Fruit fly (Drosophila melanogaster) whole organism, adult: ENCODE measurements around the gene Dscam3.

ENCODE experiments used
- CG14711 ChIP-seq: fragments of 200-800 bp; sonication (Bioruptor generic); optimal IDR thresholded peaks from 2 replicates; lab custom pipeline; 2018; ENCODE audit warnings: missing biosample characterization, mild to moderate bottlenecking, missing genetic modification characterization, moderate library complexity
- CG7101 ChIP-seq: fragments of 200-800 bp; sonication (Bioruptor generic); optimal IDR thresholded peaks from 2 replicates; lab custom pipeline; 2018; ENCODE audit warnings: missing biosample characterization, mild to moderate bottlenecking, missing genetic modification characterization, moderate library complexity
- cnc ChIP-seq, 2 experiments: fragments of >200 bp; optimal IDR thresholded peaks; 2 replicates each; lab custom pipeline; 2017
- pad ChIP-seq: fragments of 200-800 bp; sonication (Bioruptor generic); optimal IDR thresholded peaks from 3 replicates; lab custom pipeline; 2017; ENCODE audit warnings: missing biosample characterization, missing genetic modification characterization, mild to moderate bottlenecking, moderate library complexity, missing genetic modification reagents

- TF ChIP-seq pad (GFP tag; lab: Kevin White, UChicago) (peak; percentile 50), CG7101 (peak; percentile 41), CG14711 (tag; lab: Kevin White, UChicago) (no peak), cnc (optimal IDR thresholded peaks at IDR 0.05; lab: Kevin White, UChicago) (no peak)
Measured at dm6 chr3R:17539789-17540496, 34.5 kb upstream of the Dscam3 start, which contains the start of gene SF1.
